Worm (Caenorhabditis elegans): ENCODE measurements around the gene T10B10.4.

The T10B10.4 gene

ce11 chrX:15188986-15189675 lies 792 bp upstream of the T10B10.4 start (continued):
- TF ChIP-seq efl-1 (optimal IDR thresholded peaks at IDR 0.05) (peak; percentile 22 to 48), efl-1 (GFP tag; optimal IDR thresholded peaks at IDR 0.05 in 1 of 2) (peak in 1 of 2 experiments; percentile 83), tlp-1 (tag; optimal IDR thresholded peaks at IDR 0.05) (no peak), hlh-17 (GFP tag; optimal IDR thresholded peaks at IDR 0.05; ENCODE audit: borderline replicate concordance) (no peak), mdl-1 (tag; optimal IDR thresholded peaks at IDR 0.05) (peak in 1 of 2 experiments; percentile 33), xbp-1 (tag; optimal IDR thresholded peaks at IDR 0.05) (peak; percentile 53), ztf-4 (tag; optimal IDR thresholded peaks at IDR 0.05) (peak; percentile 59), swsn-7 (tag; optimal IDR thresholded peaks at IDR 0.05) (peak; percentile 72), pag-3 (tag; optimal IDR thresholded peaks at IDR 0.05; ENCODE audit: borderline replicate concordance, insufficient read depth) (no peak), ets-5 (GFP tag; IDR thresholded peaks at IDR 0.05) (no peak), ceh-8 (GFP tag; optimal IDR thresholded peaks at IDR 0.05) (peak; percentile 82), egl-13 (tag; optimal IDR thresholded peaks at IDR 0.05) (peak; percentile 80), nhr-11 (tag; optimal IDR thresholded peaks at IDR 0.05) (peak; percentile 16), nhr-237 (tag; optimal IDR thresholded peaks at IDR 0.05) (no peak), nhr-71 (tag; optimal IDR thresholded peaks at IDR 0.05) (peak; percentile 90), unc-86 (tag; optimal IDR thresholded peaks at IDR 0.05) (peak; percentile 88), lin-39 (tag; optimal IDR thresholded peaks at IDR 0.05) (no peak), zag-1 (tag; optimal IDR thresholded peaks at IDR 0.05) (no peak), fkh-4 (tag; optimal IDR thresholded peaks at IDR 0.05; ENCODE audit: borderline replicate concordance) (no peak), aha-1 (tag; optimal IDR thresholded peaks at IDR 0.05) (no peak), nhr-19 (GFP tag; conservative IDR thresholded peaks at IDR 0.05) (peak; percentile 67), ceh-63 (GFP tag; optimal IDR thresholded peaks at IDR 0.05) (peak; percentile 50), efl-3 (GFP tag; optimal IDR thresholded peaks at IDR 0.05) (no peak), F16B12.6 (tag; optimal IDR thresholded peaks at IDR 0.05) (no peak), aly-2 (tag; optimal IDR thresholded peaks at IDR 0.05) (no peak), nhr-28 (tag; optimal IDR thresholded peaks at IDR 0.05) (no peak), lin-14 (GFP tag; optimal IDR thresholded peaks at IDR 0.05) (peak; percentile 97), lin-35 (GFP tag; optimal IDR thresholded peaks at IDR 0.05) (peak in 1 of 2 experiments; percentile 23), ceh-88 (GFP tag; IDR thresholded peaks at IDR 0.05) (peak; percentile 34; the same call in 1 of the 2 replicates), lsy-2 (tag; optimal IDR thresholded peaks at IDR 0.05) (peak; percentile 57 to 64), hpl-2 (GFP tag; optimal IDR thresholded peaks at IDR 0.05) (no peak), hlh-4 (tag; optimal IDR thresholded peaks at IDR 0.05) (no peak), nhr-77 (tag; optimal IDR thresholded peaks at IDR 0.05) (peak; percentile 60), fkh-8 (tag; optimal IDR thresholded peaks at IDR 0.05) (peak; percentile 73), snu-23 (GFP tag; optimal IDR thresholded peaks at IDR 0.05) (peak; percentile 71), unc-62 (GFP tag; optimal IDR thresholded peaks at IDR 0.05) (no peak), rnt-1 (tag; optimal IDR thresholded peaks at IDR 0.05) (peak; percentile 46), unc-98 (GFP tag; IDR thresholded peaks at IDR 0.05) (no peak), fos-1 (tag; optimal IDR thresholded peaks at IDR 0.05) (peak; percentile 1), lin-15B (tag; optimal IDR thresholded peaks at IDR 0.05) (no peak), sox-4 (tag; optimal IDR thresholded peaks at IDR 0.05) (peak; percentile 25), C16A3.4 (tag; optimal IDR thresholded peaks at IDR 0.05) (peak; percentile 11), sptf-1 (tag; optimal IDR thresholded peaks at IDR 0.05) (no peak), irx-1 (tag; optimal IDR thresholded peaks at IDR 0.05) (peak; percentile 48), nhr-84 (tag; optimal IDR thresholded peaks at IDR 0.05) (no peak), nhr-47 (tag; optimal IDR thresholded peaks at IDR 0.05) (peak; percentile 81), grh-1 (GFP tag; IDR thresholded peaks at IDR 0.05) (no peak), fkh-10 (GFP tag; optimal IDR thresholded peaks at IDR 0.05) (peak; percentile 79), dpl-1 (GFP tag; optimal IDR thresholded peaks at IDR 0.05) (peak in 1 of 3 experiments; percentile 6), sup-37 (GFP tag; optimal IDR thresholded peaks at IDR 0.05) (peak; percentile 26), C34B4.2 (tag; optimal IDR thresholded peaks at IDR 0.05) (no peak), nhr-12 (tag; optimal IDR thresholded peaks at IDR 0.05) (no peak)
